ENCODE assay signal across 1 worm cellular context in genomic region chrIII:10819257-10819656, ce11.
TF ChIP-seq lines count a peak whose summit lies in the region.

No protein-coding gene starts in this region.

TF ChIP-seq in whole organism, L4 larva, 104 proteins besides CTCF, POLR2A, EP300 and RAD21 (continued from another document):
- TF ChIP-seq nhr-28 (tag; optimal IDR thresholded peaks at IDR 0.05; lab: Kevin White, UChicago) = peak; percentile 11
- TF ChIP-seq lin-29 (GFP tag; IDR thresholded peaks at IDR 0.05; lab: Robert Waterston, UW) = no peak
- TF ChIP-seq F37D6.2 (tag; optimal IDR thresholded peaks at IDR 0.05; lab: Kevin White, UChicago) = no peak
- no peak for TF ChIP-seq tra-1 (GFP tag; IDR thresholded peaks at IDR 0.05; lab: Robert Waterston, UW)
